Worm (Caenorhabditis elegans): ENCODE measurements around the gene K08D8.11.

The K08D8.11 gene

ce11 chrIV:12893166-12893565 lies 1.9 kb upstream of the K08D8.11 start, which contains the start of gene K08D8.12:
TSS of gene K08D8.12 (plus strand) at chrIV:12893466.
- TF ChIP-seq F13H6.1 (tag; optimal IDR thresholded peaks at IDR 0.05) (no peak), ets-4 (tag; optimal IDR thresholded peaks at IDR 0.05) (no peak), ahr-1 (tag; optimal IDR thresholded peaks at IDR 0.05) (no peak), odd-2 (tag; optimal IDR thresholded peaks at IDR 0.05) (no peak), ceh-6 (GFP tag; optimal IDR thresholded peaks at IDR 0.05) (no peak), ama-1 (optimal IDR thresholded peaks at IDR 0.05) (no peak), unc-3 (GFP tag; conservative IDR thresholded peaks at IDR 0.05) (no peak), unc-3 (tag; optimal IDR thresholded peaks at IDR 0.05) (no peak), pag-3 (tag; optimal IDR thresholded peaks at IDR 0.05; ENCODE audit: borderline replicate concordance) (no peak), che-1 (tag; optimal IDR thresholded peaks at IDR 0.05) (no peak), ref-2 (tag; optimal IDR thresholded peaks at IDR 0.05) (no peak), elt-2 (tag; optimal IDR thresholded peaks at IDR 0.05) (no peak), mec-3 (tag; optimal IDR thresholded peaks at IDR 0.05; ENCODE audit: borderline replicate concordance) (no peak), ztf-16 (tag; optimal IDR thresholded peaks at IDR 0.05) (no peak), ceh-2 (tag; optimal IDR thresholded peaks at IDR 0.05) (no peak)

DNA sequence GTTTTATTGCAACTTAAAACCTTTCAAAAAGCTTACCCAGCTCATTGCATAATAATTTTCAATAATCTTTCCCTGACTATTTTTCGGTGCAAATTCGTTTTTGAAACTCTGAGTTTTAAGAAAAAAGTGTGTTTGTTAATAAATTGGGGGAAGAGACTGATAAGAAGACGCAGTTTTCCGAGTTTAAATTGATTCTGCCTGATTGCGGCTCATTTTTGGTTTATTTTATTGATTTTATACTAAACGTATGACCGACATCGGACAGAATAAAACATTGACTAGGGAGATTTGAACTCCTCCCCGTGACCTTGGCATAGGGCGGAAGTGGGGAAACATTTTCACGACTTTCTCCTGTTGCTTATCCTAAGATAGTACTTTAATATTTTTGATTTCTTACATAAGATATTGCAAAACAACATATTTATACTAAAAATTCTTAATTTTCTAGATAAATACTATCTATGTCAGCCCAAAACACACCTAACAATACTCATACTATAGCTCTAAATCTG lies 1.3 kb downstream of the K08D8.11 start, which contains the start of gene K08D8.7:
Gene K08D8.7 (plus strand): TSS at position 462 of the 512 bp plus-strand sequence.
- no peak for TF ChIP-seq ceh-14 (tag; optimal IDR thresholded peaks at IDR 0.05)
- no peak for TF ChIP-seq ceh-45 (GFP tag; IDR thresholded peaks at IDR 0.05)
- TF ChIP-seq fax-1 (tag; optimal IDR thresholded peaks at IDR 0.05) = no peak
- TF ChIP-seq pqm-1 (tag; optimal IDR thresholded peaks at IDR 0.05) = no peak
- no peak for TF ChIP-seq lim-6 (tag; optimal IDR thresholded peaks at IDR 0.05)
- no peak for TF ChIP-seq pat-9 (tag; optimal IDR thresholded peaks at IDR 0.05)
- TF ChIP-seq eyg-1 (tag; optimal IDR thresholded peaks at IDR 0.05) = no peak
- no peak for TF ChIP-seq hlh-30 (tag; optimal IDR thresholded peaks at IDR 0.05; ENCODE audit: insufficient read depth)
- TF ChIP-seq ceh-22 (tag; optimal IDR thresholded peaks at IDR 0.05) = no peak
- TF ChIP-seq lin-11 (tag; optimal IDR thresholded peaks at IDR 0.05) = no peak
- no peak for TF ChIP-seq ceh-24 (tag; optimal IDR thresholded peaks at IDR 0.05)
- no peak for TF ChIP-seq dmd-4 (tag; optimal IDR thresholded peaks at IDR 0.05; ENCODE audit: borderline replicate concordance)
- no peak for TF ChIP-seq syd-9 (tag; optimal IDR thresholded peaks at IDR 0.05)
- no peak for TF ChIP-seq sox-4 (tag; optimal IDR thresholded peaks at IDR 0.05)
- no peak for TF ChIP-seq fkh-6 (tag; optimal IDR thresholded peaks at IDR 0.05)
- TF ChIP-seq pros-1 (tag; optimal IDR thresholded peaks at IDR 0.05) = no peak
- no peak for TF ChIP-seq nhr-11 (tag; optimal IDR thresholded peaks at IDR 0.05)
- no peak for TF ChIP-seq ceh-19 (GFP tag; optimal IDR thresholded peaks at IDR 0.05)

DNA sequence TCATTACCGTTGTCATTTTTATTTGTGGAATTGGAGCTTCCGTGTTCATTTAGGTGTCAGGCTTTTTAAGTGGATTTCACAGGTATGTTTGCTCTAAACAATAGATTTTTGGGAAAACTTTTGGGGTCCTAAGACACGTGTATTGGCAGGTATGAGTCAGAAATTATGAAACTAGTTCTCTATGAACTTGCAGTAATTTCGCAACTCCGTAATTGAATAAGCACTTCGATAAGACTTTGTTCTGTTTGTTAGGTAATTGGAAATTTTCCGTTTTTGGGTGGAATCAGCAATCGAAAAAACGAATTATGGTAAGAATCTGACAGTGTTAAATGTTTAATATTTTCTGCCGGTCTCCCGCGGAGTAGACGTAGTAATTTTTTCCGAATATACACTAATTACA lies 2.0 kb downstream of the K08D8.11 start:
- TF ChIP-seq F13H6.1 (tag; optimal IDR thresholded peaks at IDR 0.05) = no peak
- no peak for TF ChIP-seq ceh-18 (tag; optimal IDR thresholded peaks at IDR 0.05)
- no peak for TF ChIP-seq K09A11.1 (tag; optimal IDR thresholded peaks at IDR 0.05; ENCODE audit: insufficient read depth)
- TF ChIP-seq nhr-232 (tag; optimal IDR thresholded peaks at IDR 0.05) = no peak
- no peak for TF ChIP-seq ceh-24 (tag; optimal IDR thresholded peaks at IDR 0.05)
- no peak for TF ChIP-seq unc-86 (tag; optimal IDR thresholded peaks at IDR 0.05)
- no peak for TF ChIP-seq ztf-16 (tag; optimal IDR thresholded peaks at IDR 0.05)
- TF ChIP-seq elt-2 (tag; optimal IDR thresholded peaks at IDR 0.05) = no peak
- TF ChIP-seq C38D4.7 (GFP tag; optimal IDR thresholded peaks at IDR 0.05) = no peak
- no peak for TF ChIP-seq hlh-13 (GFP tag; optimal IDR thresholded peaks at IDR 0.05)
- TF ChIP-seq gmeb-2 (tag; optimal IDR thresholded peaks at IDR 0.05) = no peak
- TF ChIP-seq eyg-1 (tag; optimal IDR thresholded peaks at IDR 0.05) = no peak
- no peak for TF ChIP-seq rnt-1 (tag; optimal IDR thresholded peaks at IDR 0.05)

Measured in whole organism, late embryonic.